Worm (Caenorhabditis elegans) whole organism, young adult: Measurements from ENCODE around the gene F46F5.10.

Experiments used
- F49E8.2 ChIP-seq: sonication (generic microtip); optimal IDR thresholded peaks from 3 replicates; lab custom pipeline; 2017; ENCODE audit warnings: missing genetic modification characterization, mild to moderate bottlenecking, missing compliant biosample characterization, antibody characterized with exemption, moderate library complexity; ENCODE audit not compliant: insufficient read depth
- F57A8.1 ChIP-seq: fragments of 200-800 bp; sonication (Bioruptor generic); optimal IDR thresholded peaks from 2 replicates; lab custom pipeline; 2018; ENCODE audit warnings: mild to moderate bottlenecking, missing genetic modification characterization, moderate library complexity, missing compliant biosample characterization
- Y95B8A.8 ChIP-seq: fragments of 200-800 bp; sonication (Bioruptor generic); IDR thresholded peaks from 2 replicates; pipeline ENCODE4 v1.3.6; 2022; ENCODE audit warnings: missing genetic modification reagents, missing genetic modification characterization, missing compliant biosample characterization
- hlh-26 ChIP-seq: fragments of 200-800 bp; sonication (Bioruptor generic); conservative IDR thresholded peaks from 2 replicates; pipeline ENCODE4 v1.3.6; 2022; ENCODE audit warnings: missing genetic modification reagents, missing genetic modification characterization, missing compliant biosample characterization
- hmg-1.2 ChIP-seq: fragments of 200-800 bp; sonication (Bioruptor generic); IDR thresholded peaks from 2 replicates; pipeline ENCODE4 v1.3.6; 2022; ENCODE audit warnings: missing genetic modification reagents, missing genetic modification characterization, missing compliant biosample characterization
- let-607 ChIP-seq, 2 experiments: fragments of 200-800 bp in 1 of 2; sonication (Bioruptor generic) in 1 of 2; sonication (generic microtip) in 1 of 2; optimal IDR thresholded peaks; 2 replicates each; lab custom pipeline; 2016 to 2018; ENCODE audit warnings: mild to moderate bottlenecking in 2 of 2, missing compliant biosample characterization in 2 of 2, missing genetic modification characterization in 2 of 2, moderate library complexity in 2 of 2, missing genotype in 1 of 2
- lir-1 ChIP-seq: fragments of 200-800 bp; sonication (Bioruptor generic); conservative IDR thresholded peaks from 2 replicates; pipeline ENCODE4 v1.3.6; 2022; ENCODE audit warnings: missing genetic modification reagents, missing genetic modification characterization, missing compliant biosample characterization
- nhr-179 ChIP-seq: sonication (generic microtip); optimal IDR thresholded peaks from 2 replicates; lab custom pipeline; 2016; ENCODE audit warnings: mild to moderate bottlenecking, missing genetic modification characterization, missing compliant biosample characterization
- nhr-27 ChIP-seq: fragments of 200-800 bp; sonication (Bioruptor generic); optimal IDR thresholded peaks from 2 replicates; lab custom pipeline; 2018; ENCODE audit warnings: mild to moderate bottlenecking, missing genetic modification characterization, moderate library complexity, missing compliant biosample characterization
- pha-4 ChIP-seq: fragments of 150-350 bp; sonication (generic microtip); optimal IDR thresholded peaks from 2 replicates; lab custom pipeline; 2014; ENCODE audit warnings: missing biosample characterization, missing genetic modification reagents, missing genetic modification characterization

DNA sequence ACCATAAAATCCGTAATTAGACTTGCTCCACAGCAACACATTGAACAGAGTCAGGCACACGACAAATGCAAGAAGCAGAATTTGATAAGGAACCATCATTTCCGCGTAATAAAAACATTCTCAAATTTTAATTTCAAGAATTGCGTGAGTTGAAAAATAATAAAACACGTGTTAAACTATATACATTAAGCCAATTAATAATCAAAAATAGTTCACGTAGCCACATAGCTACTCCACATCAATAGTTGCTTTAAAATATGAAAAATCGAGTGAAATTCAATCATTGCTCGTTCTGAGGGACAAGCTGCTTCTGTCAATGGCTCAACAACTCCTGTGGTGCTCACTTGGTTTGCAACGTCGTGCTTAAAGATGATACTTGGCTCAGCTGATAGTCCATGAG is 40.7 kb upstream of the F46F5.10 start, which contains the start of gene Y39F10A.3:
- no peak for TF ChIP-seq nhr-27 (tag; lab: Kevin White, UChicago)
- no peak for TF ChIP-seq pha-4 (tag; lab: Kevin White, UChicago)
- TF ChIP-seq Y95B8A.8 (GFP tag; lab: Robert Waterston, UW): no peak
- TF ChIP-seq lir-1 (GFP tag; lab: Robert Waterston, UW): no peak
- no peak for TF ChIP-seq nhr-179
- no peak for TF ChIP-seq F49E8.2 (tag; lab: Kevin White, UChicago)
- TF ChIP-seq hmg-1.2: no peak
- TF ChIP-seq hlh-26 (GFP tag; lab: Robert Waterston, UW): no peak
- no peak for TF ChIP-seq let-607 (tag; optimal IDR thresholded peaks at IDR 0.05; lab: Kevin White, UChicago)
- no peak for TF ChIP-seq F57A8.1 (GFP tag; lab: Kevin White, UChicago)
